Worm (Caenorhabditis elegans): ENCODE data around the gene srh-125.

srh-125 gene

DNA sequence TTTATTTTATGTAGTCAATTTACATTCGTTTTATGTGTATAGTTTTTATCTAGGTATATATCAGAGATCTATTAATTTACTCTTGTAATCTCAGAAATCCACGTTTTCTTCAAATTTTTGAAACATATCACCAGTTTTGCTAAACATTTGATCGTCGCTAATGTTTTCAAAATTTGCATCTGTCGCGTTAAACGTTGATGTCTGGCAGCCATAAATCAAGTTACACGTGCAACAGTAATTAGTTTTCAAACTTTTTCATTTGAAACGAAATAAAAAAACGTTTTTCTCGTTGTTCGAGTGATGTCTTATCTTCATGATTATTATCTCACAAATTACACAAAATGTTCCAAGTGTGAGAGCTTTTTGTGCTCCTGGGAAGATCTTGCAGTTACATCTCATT lies 20.8 kb upstream of the srh-125 start, which contains the start of gene srh-79:
TSS of gene srh-79 (plus strand) at position 301 of the 400 bp plus-strand sequence.
- TF ChIP-seq npax-4 (tag; optimal IDR thresholded peaks at IDR 0.05) = no peak
- no peak for TF ChIP-seq pha-2 (tag; optimal IDR thresholded peaks at IDR 0.05)
- TF ChIP-seq ceh-31 (tag; optimal IDR thresholded peaks at IDR 0.05) = no peak
- TF ChIP-seq ahr-1 (tag; optimal IDR thresholded peaks at IDR 0.05) = no peak
- no peak for TF ChIP-seq nfya-1 (tag; optimal IDR thresholded peaks at IDR 0.05)
- TF ChIP-seq ceh-30 (tag; optimal IDR thresholded peaks at IDR 0.05) = no peak
- no peak for TF ChIP-seq ceh-22 (tag; optimal IDR thresholded peaks at IDR 0.05)
- no peak for TF ChIP-seq K09A11.1 (tag; optimal IDR thresholded peaks at IDR 0.05; ENCODE audit: insufficient read depth)
- no peak for TF ChIP-seq ttx-3 (tag; optimal IDR thresholded peaks at IDR 0.05)
- TF ChIP-seq ama-1 (optimal IDR thresholded peaks at IDR 0.05) = no peak
- no peak for TF ChIP-seq unc-55 (GFP tag; optimal IDR thresholded peaks at IDR 0.05)
- no peak for TF ChIP-seq ceh-18 (tag; optimal IDR thresholded peaks at IDR 0.05)
- TF ChIP-seq C08G9.2 (tag; optimal IDR thresholded peaks at IDR 0.05) = no peak
- no peak for TF ChIP-seq dmd-4 (tag; optimal IDR thresholded peaks at IDR 0.05; ENCODE audit: borderline replicate concordance)
- TF ChIP-seq ceh-24 (tag; optimal IDR thresholded peaks at IDR 0.05) = no peak
- TF ChIP-seq nhr-11 (tag; optimal IDR thresholded peaks at IDR 0.05) = no peak

DNA sequence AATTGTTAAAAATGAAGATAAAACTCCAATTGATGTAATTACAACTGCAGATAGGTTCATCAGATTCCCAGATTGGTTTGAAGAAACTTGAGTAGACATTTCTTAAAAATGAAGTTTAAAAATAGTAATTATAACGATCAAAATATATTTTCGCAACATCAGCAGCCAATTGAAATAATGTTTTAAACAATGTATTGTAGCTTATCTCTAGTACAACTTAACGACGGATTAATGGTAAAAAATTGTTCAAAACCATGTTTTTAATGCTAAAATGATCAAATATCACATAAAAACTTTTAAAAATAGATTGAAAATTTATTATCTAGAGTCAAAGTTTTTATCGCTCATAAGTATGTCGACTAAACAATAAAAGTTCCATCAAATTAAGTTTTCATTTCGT lies 18.5 kb upstream of the srh-125 start, which contains the start of gene srbc-11:
TSS of gene srbc-11 (minus strand) at position 101 of the 400 bp plus-strand sequence.
- TF ChIP-seq ttx-3 (tag; optimal IDR thresholded peaks at IDR 0.05) (no peak), ref-2 (tag; optimal IDR thresholded peaks at IDR 0.05) (no peak), fkh-10 (GFP tag; optimal IDR thresholded peaks at IDR 0.05) (no peak), unc-55 (GFP tag; optimal IDR thresholded peaks at IDR 0.05) (no peak), K02D7.2 (tag; optimal IDR thresholded peaks at IDR 0.05) (no peak)

DNA sequence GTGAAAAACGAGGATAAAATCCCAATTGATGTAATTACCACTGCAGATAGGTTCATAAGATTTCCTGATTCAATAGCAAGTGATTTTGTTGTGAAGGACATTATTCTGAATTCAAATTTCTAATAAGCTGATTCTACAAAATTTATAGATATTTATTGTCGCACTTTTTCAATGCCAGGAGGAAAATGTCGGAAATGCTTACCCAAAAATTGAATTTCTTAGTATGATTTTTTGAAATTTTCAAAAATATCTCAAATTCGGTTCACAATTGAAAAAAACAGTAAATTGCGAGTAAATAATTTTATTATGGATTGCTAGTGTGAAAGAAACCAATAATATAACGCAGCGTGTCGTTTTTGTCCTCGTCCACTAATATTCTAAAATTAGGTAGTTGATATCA lies 16.3 kb upstream of the srh-125 start, which contains the start of gene srbc-10:
TSS of gene srbc-10 (minus strand) at position 101 of the 400 bp plus-strand sequence.
- TF ChIP-seq ttx-3 (tag; optimal IDR thresholded peaks at IDR 0.05) (no peak), elt-2 (tag; optimal IDR thresholded peaks at IDR 0.05) (no peak), ceh-48 (tag; optimal IDR thresholded peaks at IDR 0.05) (no peak), ceh-34 (tag; optimal IDR thresholded peaks at IDR 0.05) (no peak), K02D7.2 (tag; optimal IDR thresholded peaks at IDR 0.05) (no peak), C08G9.2 (tag; optimal IDR thresholded peaks at IDR 0.05) (no peak), pag-3 (tag; optimal IDR thresholded peaks at IDR 0.05; ENCODE audit: borderline replicate concordance) (no peak), zip-5 (tag; optimal IDR thresholded peaks at IDR 0.05) (no peak), rnt-1 (tag; optimal IDR thresholded peaks at IDR 0.05) (no peak), dmd-4 (tag; optimal IDR thresholded peaks at IDR 0.05; ENCODE audit: borderline replicate concordance) (no peak), ceh-24 (tag; optimal IDR thresholded peaks at IDR 0.05) (no peak), tbx-7 (tag; optimal IDR thresholded peaks at IDR 0.05) (no peak), fax-1 (tag; optimal IDR thresholded peaks at IDR 0.05) (no peak), ets-4 (tag; optimal IDR thresholded peaks at IDR 0.05) (no peak), dve-1 (tag; optimal IDR thresholded peaks at IDR 0.05) (no peak), nhr-11 (tag; optimal IDR thresholded peaks at IDR 0.05) (no peak), unc-42 (tag; optimal IDR thresholded peaks at IDR 0.05) (no peak), eyg-1 (tag; optimal IDR thresholded peaks at IDR 0.05) (no peak)

DNA sequence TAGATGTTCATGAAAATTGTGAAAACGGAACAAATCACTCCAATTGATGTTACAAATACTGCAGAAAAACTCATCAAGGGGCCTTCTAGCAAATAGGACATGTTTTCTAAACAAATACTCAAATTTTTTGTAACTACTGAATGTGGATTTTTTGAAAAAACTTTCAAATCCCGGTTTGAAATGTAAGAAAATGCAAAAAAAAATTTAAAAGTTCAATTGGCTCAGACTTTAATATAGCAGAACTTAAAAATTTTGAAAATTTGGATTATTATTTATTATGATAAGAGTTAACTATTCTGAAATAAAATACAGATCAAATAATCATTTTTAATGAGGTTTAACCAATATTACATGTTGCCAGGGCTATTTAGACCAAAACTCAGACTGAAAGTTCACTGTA lies 13.7 kb upstream of the srh-125 start, which contains the start of gene srbc-9:
TSS of gene srbc-9 (minus strand) at position 101 of the 400 bp plus-strand sequence.
- TF ChIP-seq hlh-8 (tag; optimal IDR thresholded peaks at IDR 0.05) (no peak), unc-3 (GFP tag; conservative IDR thresholded peaks at IDR 0.05) (no peak), unc-3 (tag; optimal IDR thresholded peaks at IDR 0.05) (no peak), ceh-2 (tag; optimal IDR thresholded peaks at IDR 0.05) (no peak), zip-5 (tag; optimal IDR thresholded peaks at IDR 0.05) (no peak), madf-2 (tag; optimal IDR thresholded peaks at IDR 0.05) (no peak), pha-2 (tag; optimal IDR thresholded peaks at IDR 0.05) (no peak), pha-4 (tag; optimal IDR thresholded peaks at IDR 0.05) (no peak), nhr-232 (tag; optimal IDR thresholded peaks at IDR 0.05) (no peak), hlh-13 (GFP tag; optimal IDR thresholded peaks at IDR 0.05) (no peak), ceh-19 (GFP tag; optimal IDR thresholded peaks at IDR 0.05) (no peak), tbx-2 (tag; optimal IDR thresholded peaks at IDR 0.05) (no peak), ceh-6 (GFP tag; optimal IDR thresholded peaks at IDR 0.05) (no peak), ama-1 (optimal IDR thresholded peaks at IDR 0.05) (no peak), C08G9.2 (tag; optimal IDR thresholded peaks at IDR 0.05) (no peak)
